Worm (Caenorhabditis elegans): ENCODE results near the gene lev-9.

DNA sequence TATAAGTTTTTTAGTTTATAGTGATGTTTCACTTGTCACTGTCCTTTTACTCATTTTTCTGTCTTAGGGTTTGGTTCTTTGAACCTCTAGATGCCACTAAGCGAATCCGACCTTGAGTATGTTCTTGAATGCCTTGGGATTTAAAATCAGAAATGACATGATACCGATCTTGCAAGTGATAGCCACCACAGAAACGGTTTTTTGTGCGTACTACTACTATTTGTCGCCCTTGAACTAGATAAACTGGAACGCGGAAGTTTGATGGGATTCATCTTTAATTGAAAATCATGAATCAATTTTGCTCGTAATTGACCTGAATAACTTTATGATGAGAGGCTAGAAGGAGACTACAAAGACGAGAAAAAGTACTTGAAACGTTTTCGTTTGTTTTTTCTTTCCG, 27.3 kb upstream of the lev-9 start:
- no peak for TF ChIP-seq cog-1 (tag; optimal IDR thresholded peaks at IDR 0.05)
- TF ChIP-seq klf-2 (GFP tag; conservative IDR thresholded peaks at IDR 0.05) = no peak
- TF ChIP-seq ztf-23 (GFP tag; IDR thresholded peaks at IDR 0.05) = no peak
- no peak for TF ChIP-seq med-1 (GFP tag; optimal IDR thresholded peaks at IDR 0.05; ENCODE audit: insufficient read depth)
- no peak for TF ChIP-seq tab-1 (GFP tag; IDR thresholded peaks at IDR 0.05)
- no peak for TF ChIP-seq flt-1 (GFP tag; IDR thresholded peaks at IDR 0.05)
- TF ChIP-seq T22C8.4 (GFP tag; IDR thresholded peaks at IDR 0.05) = no peak
- no peak for TF ChIP-seq ztf-29 (GFP tag; IDR thresholded peaks at IDR 0.05)
- no peak for TF ChIP-seq ref-1 (GFP tag; conservative IDR thresholded peaks at IDR 0.05)

All from whole organism, midembryonic.